Worm (Caenorhabditis elegans) whole organism, L2 larva: ENCODE data around the gene elt-3.

ENCODE experiments used
- C34F6.9 ChIP-seq: fragments of 150-350 bp; optimal IDR thresholded peaks from 2 replicates; lab custom pipeline; 2014; ENCODE audit warnings: missing biosample characterization, missing genetic modification characterization
- F13H6.1 ChIP-seq: sonication (generic microtip); optimal IDR thresholded peaks from 2 replicates; lab custom pipeline; 2016; ENCODE audit warnings: missing genetic modification characterization, missing compliant biosample characterization
- R02D3.7 ChIP-seq: fragments of 150-350 bp; optimal IDR thresholded peaks from 2 replicates; lab custom pipeline; 2014; ENCODE audit warnings: missing biosample characterization, missing genetic modification characterization
- Y55F3AM.14 ChIP-seq: fragments of 200-800 bp; sonication (Bioruptor generic); optimal IDR thresholded peaks from 2 replicates; lab custom pipeline; 2018; ENCODE audit warnings: mild to moderate bottlenecking, missing genetic modification characterization, missing compliant biosample characterization
- ama-1 ChIP-seq: fragments of 150-350 bp; optimal IDR thresholded peaks from 2 replicates; lab custom pipeline; 2018; ENCODE audit warnings: inconsistent platforms
- blmp-1 ChIP-seq: sonication (generic microtip); optimal IDR thresholded peaks from 2 replicates; lab custom pipeline; 2017; ENCODE audit warnings: missing genetic modification characterization, mild to moderate bottlenecking, missing compliant biosample characterization, antibody characterized with exemption, moderate library complexity; ENCODE audit not compliant: insufficient read depth
- ceh-16 ChIP-seq: fragments of 150-350 bp; optimal IDR thresholded peaks from 2 replicates; lab custom pipeline; 2014; ENCODE audit warnings: missing biosample characterization, missing genetic modification characterization
- crh-2 ChIP-seq: sonication (generic microtip); optimal IDR thresholded peaks from 2 replicates; lab custom pipeline; 2017; ENCODE audit warnings: missing biosample characterization, missing genetic modification characterization
- dmd-4 ChIP-seq: sonication (generic microtip); optimal IDR thresholded peaks from 2 replicates; lab custom pipeline; 2017; ENCODE audit warnings: missing biosample characterization, missing genetic modification characterization
- egl-27 ChIP-seq: sonication (generic microtip); optimal IDR thresholded peaks from 3 replicates; lab custom pipeline; 2017; ENCODE audit warnings: missing biosample characterization, missing genetic modification reagents, missing genetic modification characterization
- elt-1 ChIP-seq: fragments of 150-350 bp; optimal IDR thresholded peaks from 2 replicates; lab custom pipeline; 2014; ENCODE audit warnings: missing biosample characterization, missing genetic modification characterization
- elt-3 ChIP-seq: sonication (generic microtip); optimal IDR thresholded peaks from 2 replicates; lab custom pipeline; 2017; ENCODE audit warnings: missing biosample characterization, missing genetic modification characterization
- fos-1 ChIP-seq: fragments of 150-350 bp; optimal IDR thresholded peaks from 2 replicates; lab custom pipeline; 2014; ENCODE audit warnings: missing biosample characterization, missing genetic modification characterization
- gmeb-1 ChIP-seq: fragments of 150-350 bp; optimal IDR thresholded peaks from 2 replicates; lab custom pipeline; 2014; ENCODE audit warnings: missing biosample characterization, missing genetic modification characterization
- lin-11 ChIP-seq: fragments of 150-350 bp; sonication (generic microtip); optimal IDR thresholded peaks from 2 replicates; lab custom pipeline; 2014; ENCODE audit warnings: missing biosample characterization, missing genetic modification characterization, inconsistent platforms, mixed read lengths
- lin-13 ChIP-seq: fragments of 150-350 bp; optimal IDR thresholded peaks from 2 replicates; lab custom pipeline; 2014; ENCODE audit warnings: missing biosample characterization, missing genetic modification reagents, missing genetic modification characterization
- lsy-2 ChIP-seq, 2 experiments: fragments of 150-350 bp in 1 of 2; sonication (generic microtip) in 1 of 2; optimal IDR thresholded peaks; 2 replicates each; lab custom pipeline; 2014 to 2017; ENCODE audit warnings: missing biosample characterization in 2 of 2, missing genetic modification characterization in 2 of 2
- mbf-1 ChIP-seq: sonication (generic microtip); optimal IDR thresholded peaks from 2 replicates; lab custom pipeline; 2017; ENCODE audit warnings: missing biosample characterization, missing genetic modification characterization
- mdl-1 ChIP-seq, 2 experiments: fragments of 150-350 bp in 1 of 2; sonication (generic microtip) in 1 of 2; optimal IDR thresholded peaks; 2 replicates each; lab custom pipeline; 2017; ENCODE audit warnings: missing biosample characterization in 2 of 2, missing genetic modification characterization in 2 of 2
- nhr-10 ChIP-seq: sonication (generic microtip); optimal IDR thresholded peaks from 2 replicates; lab custom pipeline; 2017; ENCODE audit warnings: missing biosample characterization, missing genetic modification characterization
- nhr-11 ChIP-seq: fragments of 150-350 bp; optimal IDR thresholded peaks from 2 replicates; lab custom pipeline; 2014; ENCODE audit warnings: missing biosample characterization, missing genetic modification characterization
- nhr-12 ChIP-seq: fragments of 150-350 bp; optimal IDR thresholded peaks from 2 replicates; lab custom pipeline; 2014; ENCODE audit warnings: missing biosample characterization, missing genetic modification characterization
- nhr-129 ChIP-seq: fragments of 150-350 bp; optimal IDR thresholded peaks from 2 replicates; lab custom pipeline; 2014; ENCODE audit warnings: missing biosample characterization, missing genetic modification characterization
- nhr-21 ChIP-seq: fragments of 150-350 bp; optimal IDR thresholded peaks from 2 replicates; lab custom pipeline; 2014; ENCODE audit warnings: missing biosample characterization, missing genetic modification characterization
- nhr-23 ChIP-seq: fragments of 150-350 bp; optimal IDR thresholded peaks from 2 replicates; lab custom pipeline; 2014; ENCODE audit warnings: missing biosample characterization, missing genetic modification reagents, missing genetic modification characterization
- nhr-237 ChIP-seq: fragments of 150-350 bp; optimal IDR thresholded peaks from 2 replicates; lab custom pipeline; 2014; ENCODE audit warnings: missing biosample characterization, missing genetic modification characterization
- nhr-25 ChIP-seq: fragments of 150-350 bp; sonication (generic microtip); optimal IDR thresholded peaks from 3 replicates; lab custom pipeline; 2014; ENCODE audit warnings: missing biosample characterization, missing genetic modification characterization
- nhr-6 ChIP-seq: fragments of 150-350 bp; optimal IDR thresholded peaks from 2 replicates; lab custom pipeline; 2014; ENCODE audit warnings: missing biosample characterization, missing genetic modification characterization
- nhr-77 ChIP-seq: fragments of 150-350 bp; optimal IDR thresholded peaks from 2 replicates; lab custom pipeline; 2014; ENCODE audit warnings: missing biosample characterization, missing genetic modification characterization
- peb-1 ChIP-seq: fragments of 150-350 bp; optimal IDR thresholded peaks from 2 replicates; lab custom pipeline; 2014; ENCODE audit warnings: missing biosample characterization, missing genetic modification characterization
- sem-4 ChIP-seq: fragments of 150-350 bp; optimal IDR thresholded peaks from 2 replicates; lab custom pipeline; 2014; ENCODE audit warnings: missing biosample characterization, missing genetic modification reagents, missing genetic modification characterization
- sma-3 ChIP-seq: sonication (generic microtip); optimal IDR thresholded peaks from 2 replicates; lab custom pipeline; 2016; ENCODE audit warnings: missing genetic modification reagents, missing genetic modification characterization, missing compliant biosample characterization
- sma-9 ChIP-seq, 2 experiments: fragments of 150-350 bp in 1 of 2; sonication (generic microtip) in 1 of 2; optimal IDR thresholded peaks; 2 replicates each; lab custom pipeline; 2014 to 2016; ENCODE audit warnings: missing genetic modification characterization in 2 of 2, mild to moderate bottlenecking in 1 of 2, missing biosample characterization in 1 of 2, missing compliant biosample characterization in 1 of 2, missing genetic modification reagents in 1 of 2, moderate library complexity in 1 of 2
- snpc-4 ChIP-seq: fragments of 150-350 bp; optimal IDR thresholded peaks from 2 replicates; lab custom pipeline; 2014; ENCODE audit warnings: missing biosample characterization, missing genetic modification characterization
- unc-55 ChIP-seq: fragments of 150-350 bp; sonication (generic microtip); optimal IDR thresholded peaks from 3 replicates; lab custom pipeline; 2014; ENCODE audit warnings: missing biosample characterization, missing genetic modification reagents, missing genetic modification characterization
- zag-1 ChIP-seq: fragments of 150-350 bp; optimal IDR thresholded peaks from 2 replicates; lab custom pipeline; 2014; ENCODE audit warnings: missing biosample characterization, missing genetic modification characterization
- ztf-4 ChIP-seq: fragments of 150-350 bp; optimal IDR thresholded peaks from 2 replicates; lab custom pipeline; 2014; ENCODE audit warnings: missing biosample characterization, missing genetic modification characterization

elt-3 gene

DNA sequence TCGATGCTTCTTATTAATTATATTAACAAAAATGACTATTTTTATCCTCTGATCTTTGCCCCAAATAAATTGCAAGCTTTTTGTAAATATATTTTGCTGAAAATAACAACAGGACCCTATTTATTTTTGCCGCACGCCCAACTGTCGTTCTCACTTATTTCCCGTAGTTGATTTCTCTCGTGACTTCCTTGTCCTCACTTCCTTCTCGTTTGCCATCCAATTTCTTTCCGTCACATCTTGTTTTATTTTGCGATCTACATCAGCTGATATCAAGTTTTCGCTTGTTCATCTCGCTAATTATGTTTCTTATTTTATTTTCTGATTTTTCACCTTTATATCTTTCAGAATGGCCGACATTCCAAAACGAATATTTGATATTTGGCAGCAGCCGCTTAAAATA lies 40.6 kb downstream of the elt-3 start, which contains the start of gene F48F7.5:
F48F7.5 (plus strand) TSS at position 340 of the 400 bp plus-strand sequence.
- TF ChIP-seq R02D3.7 (tag; lab: Kevin White, UChicago) (no peak), nhr-21 (tag; lab: Kevin White, UChicago) (peak; percentile 43), mbf-1 (tag; lab: Kevin White, UChicago) (no peak), lsy-2 (tag; optimal IDR thresholded peaks at IDR 0.05; lab: Kevin White, UChicago) (peak in 1 of 2 experiments; percentile 55), mdl-1 (tag; optimal IDR thresholded peaks at IDR 0.05; lab: Kevin White, UChicago) (peak in 1 of 2 experiments; percentile 50), sma-9 (GFP tag; optimal IDR thresholded peaks at IDR 0.05; lab: Kevin White, UChicago) (peak; percentile 86), sma-9 (tag; optimal IDR thresholded peaks at IDR 0.05; lab: Kevin White, UChicago) (no peak), crh-2 (tag; lab: Kevin White, UChicago) (peak; percentile 37), nhr-11 (tag; lab: Kevin White, UChicago) (no peak), nhr-77 (tag; lab: Kevin White, UChicago) (no peak), C34F6.9 (tag; lab: Kevin White, UChicago) (peak; percentile 31), zag-1 (tag; lab: Kevin White, UChicago) (no peak), nhr-25 (tag; lab: Kevin White, UChicago) (peak; percentile 81), peb-1 (tag; lab: Kevin White, UChicago) (no peak), blmp-1 (tag; lab: Kevin White, UChicago) (peak; percentile 64), ama-1 (lab: Kevin White, UChicago) (no peak), F13H6.1 (tag; lab: Kevin White, UChicago) (peak; percentile 56), snpc-4 (tag; lab: Kevin White, UChicago) (peak; percentile 31), nhr-6 (tag; lab: Kevin White, UChicago) (peak; percentile 13), nhr-12 (tag; lab: Kevin White, UChicago) (no peak), ceh-16 (tag; lab: Kevin White, UChicago) (peak; percentile 22), sma-3 (GFP tag; lab: Kevin White, UChicago) (peak; percentile 49), dmd-4 (no peak), egl-27 (peak; percentile 52), gmeb-1 (tag; lab: Kevin White, UChicago) (no peak), elt-1 (tag; lab: Kevin White, UChicago) (no peak), nhr-129 (tag; lab: Kevin White, UChicago) (peak; percentile 76), nhr-23 (tag; lab: Kevin White, UChicago) (no peak), nhr-10 (tag; lab: Kevin White, UChicago) (no peak), sem-4 (tag; lab: Kevin White, UChicago) (peak; percentile 84)

DNA sequence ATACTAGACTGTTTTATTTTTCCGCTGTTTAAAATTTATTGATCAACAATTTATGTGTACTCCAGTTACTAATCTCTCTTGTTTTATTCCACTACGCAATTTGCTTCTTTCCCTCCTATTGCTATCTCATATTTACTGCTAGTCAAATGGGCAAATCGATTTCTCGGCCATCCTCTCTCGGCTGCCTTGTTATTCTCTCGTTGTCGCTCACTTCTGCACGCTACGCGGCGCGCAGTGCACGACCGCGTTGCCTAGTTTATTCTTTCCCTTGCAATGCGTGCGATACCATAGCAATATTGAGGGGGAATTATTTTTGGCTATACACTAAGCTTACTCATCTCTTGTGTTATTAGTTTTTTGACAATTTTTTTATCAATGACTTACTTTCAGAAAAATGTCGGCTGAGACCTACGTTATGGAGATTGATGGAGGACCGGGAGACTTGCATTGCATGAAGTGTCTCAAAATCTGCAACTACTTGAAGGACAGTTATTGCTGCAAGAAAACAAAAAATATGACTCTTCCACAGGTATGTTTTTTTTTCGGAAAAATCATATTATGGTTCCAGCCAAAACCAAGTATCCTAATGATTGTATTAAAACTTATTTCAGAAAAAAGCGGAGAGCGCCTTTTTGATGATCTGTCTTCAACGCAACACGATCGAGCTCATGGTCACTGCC lies 42.9 kb downstream of the elt-3 start, which contains the start of gene F48F7.6:
F48F7.6 (plus strand) TSS at position 391 of the 680 bp plus-strand sequence.
- TF ChIP-seq F13H6.1 (tag; lab: Kevin White, UChicago) (peak; percentile 2), ama-1 (lab: Kevin White, UChicago) (peak; percentile 1), lin-13 (GFP tag; lab: Kevin White, UChicago) (no peak), snpc-4 (tag; lab: Kevin White, UChicago) (peak; percentile 13), lsy-2 (tag; optimal IDR thresholded peaks at IDR 0.05; lab: Kevin White, UChicago) (peak in 1 of 2 experiments; percentile 54), nhr-237 (no peak), unc-55 (peak; percentile 35), ztf-4 (tag; lab: Kevin White, UChicago) (peak; percentile 8), fos-1 (peak; percentile 16), gmeb-1 (tag; lab: Kevin White, UChicago) (peak; percentile 14), Y55F3AM.14 (GFP tag; lab: Kevin White, UChicago) (no peak), sem-4 (tag; lab: Kevin White, UChicago) (peak; percentile 8), nhr-10 (tag; lab: Kevin White, UChicago) (no peak), elt-3 (tag; lab: Kevin White, UChicago) (no peak), lin-11 (tag; lab: Kevin White, UChicago) (peak; percentile 36), C34F6.9 (tag; lab: Kevin White, UChicago) (peak; percentile 67), elt-1 (tag; lab: Kevin White, UChicago) (no peak), mdl-1 (tag; optimal IDR thresholded peaks at IDR 0.05; lab: Kevin White, UChicago) (peak in 1 of 2 experiments; percentile 34), crh-2 (tag; lab: Kevin White, UChicago) (peak; percentile 28), sma-9 (GFP tag; optimal IDR thresholded peaks at IDR 0.05; lab: Kevin White, UChicago) (no peak), sma-9 (tag; optimal IDR thresholded peaks at IDR 0.05; lab: Kevin White, UChicago) (no peak), nhr-129 (tag; lab: Kevin White, UChicago) (peak; percentile 75)
